Fruit fly (Drosophila melanogaster) whole organism, embryonic: ENCODE results near the gene CG17470.
A peak's percentile ranks its signal among the peaks of the same experiment; 100 is the strongest.

Experiments used
- B-H1 ChIP-seq: fragments of 200-800 bp; sonication (Bioruptor generic); IDR thresholded peaks from 3 replicates; pipeline ENCODE4 v1.3.6; 2022; ENCODE audit warnings: missing biosample characterization, missing genetic modification characterization
- CG10321 ChIP-seq: fragments of 200-800 bp; sonication (Bioruptor generic); IDR thresholded peaks from 2 replicates; pipeline ENCODE4 v1.3.6; 2022; ENCODE audit warnings: missing biosample characterization, missing genetic modification characterization
- CG10462 ChIP-seq: fragments of 200-800 bp; sonication (Bioruptor generic); optimal IDR thresholded peaks from 2 replicates; lab custom pipeline; 2016; ENCODE audit warnings: missing biosample characterization, missing genetic modification characterization
- CG10565 ChIP-seq: fragments of 200-800 bp; sonication (Bioruptor generic); optimal IDR thresholded peaks from 3 replicates; lab custom pipeline; 2016; ENCODE audit warnings: missing biosample characterization, mild to moderate bottlenecking, missing genetic modification characterization
- CG11093 ChIP-seq: fragments of 200-800 bp; sonication (Bioruptor generic); IDR thresholded peaks from 3 replicates; pipeline ENCODE4 v1.3.6; 2022; ENCODE audit warnings: missing biosample characterization, missing genetic modification characterization
- CG11504 ChIP-seq: fragments of 200-800 bp; sonication (Bioruptor generic); optimal IDR thresholded peaks from 3 replicates; lab custom pipeline; 2019; ENCODE audit warnings: missing biosample characterization, mild to moderate bottlenecking, missing genetic modification characterization, moderate library complexity
- CG12236 ChIP-seq: fragments of 200-800 bp; sonication (Bioruptor generic); optimal IDR thresholded peaks from 2 replicates; lab custom pipeline; 2016; ENCODE audit warnings: missing biosample characterization, missing genetic modification characterization
- CG12299 ChIP-seq: fragments of 200-800 bp; sonication (Bioruptor generic); optimal IDR thresholded peaks from 2 replicates; lab custom pipeline; 2018; ENCODE audit warnings: missing biosample characterization, mild to moderate bottlenecking, missing genetic modification characterization
- CG1233 ChIP-seq: fragments of 200-800 bp; sonication (Bioruptor generic); optimal IDR thresholded peaks from 4 replicates; lab custom pipeline; 2018; ENCODE audit warnings: missing biosample characterization, mild to moderate bottlenecking, missing genetic modification characterization
- CG12769 ChIP-seq: fragments of 200-800 bp; sonication (Bioruptor generic); optimal IDR thresholded peaks from 2 replicates; lab custom pipeline; 2019; ENCODE audit warnings: missing biosample characterization, mild to moderate bottlenecking, missing genetic modification characterization, moderate library complexity
- CG14667 ChIP-seq: fragments of 200-800 bp; sonication (Bioruptor generic); IDR thresholded peaks from 2 replicates; pipeline ENCODE4 v1.3.6; 2022; ENCODE audit warnings: missing biosample characterization, missing genetic modification characterization
- CG15269 ChIP-seq: fragments of 200-800 bp; sonication (Bioruptor generic); optimal IDR thresholded peaks from 2 replicates; lab custom pipeline; 2018; ENCODE audit warnings: missing biosample characterization, mild to moderate bottlenecking, missing genetic modification characterization, moderate library complexity
- CG15479 ChIP-seq: fragments of 200-800 bp; sonication (Bioruptor generic); optimal IDR thresholded peaks from 3 replicates; lab custom pipeline; 2019; ENCODE audit warnings: missing biosample characterization, mild to moderate bottlenecking, missing genetic modification characterization, moderate library complexity
- CG1603 ChIP-seq: fragments of 200-800 bp; sonication (Bioruptor generic); optimal IDR thresholded peaks from 2 replicates; lab custom pipeline; 2019; ENCODE audit warnings: missing biosample characterization, mild to moderate bottlenecking, missing genetic modification characterization, moderate library complexity
- CG2120 ChIP-seq: fragments of 200-800 bp; sonication (Bioruptor generic); optimal IDR thresholded peaks from 3 replicates; lab custom pipeline; 2016; ENCODE audit warnings: missing biosample characterization, missing genetic modification characterization
- CG2678 ChIP-seq: fragments of 200-800 bp; sonication (Bioruptor generic); optimal IDR thresholded peaks from 3 replicates; lab custom pipeline; 2019; ENCODE audit warnings: missing biosample characterization, mild to moderate bottlenecking, missing genetic modification characterization, moderate library complexity
- CG2712 ChIP-seq: fragments of 200-800 bp; optimal IDR thresholded peaks from 3 replicates; lab custom pipeline; 2019; ENCODE audit warnings: missing biosample characterization, mild to moderate bottlenecking, missing genetic modification characterization, moderate library complexity
- CG31388 ChIP-seq: fragments of 200-800 bp; sonication (Bioruptor generic); optimal IDR thresholded peaks from 2 replicates; lab custom pipeline; 2016; ENCODE audit warnings: missing biosample characterization, missing genetic modification characterization
- CG32772 ChIP-seq: fragments of 200-800 bp; sonication (Bioruptor generic); IDR thresholded peaks from 2 replicates; pipeline ENCODE4 v1.3.6; 2022; ENCODE audit warnings: missing biosample characterization, missing genetic modification characterization
- CG4404 ChIP-seq: fragments of 200-800 bp; sonication (Bioruptor generic); IDR thresholded peaks from 2 replicates; pipeline ENCODE4 v1.3.6; 2022; ENCODE audit warnings: missing biosample characterization, missing genetic modification characterization
- CG6854 ChIP-seq: fragments of 200-800 bp; sonication (Bioruptor generic); optimal IDR thresholded peaks from 3 replicates; lab custom pipeline; 2017; ENCODE audit warnings: missing biosample characterization, mild to moderate bottlenecking, missing genetic modification characterization
- CG7839 ChIP-seq: fragments of 200-800 bp; sonication (Bioruptor generic); optimal IDR thresholded peaks from 3 replicates; lab custom pipeline; 2018; ENCODE audit warnings: missing biosample characterization, mild to moderate bottlenecking, missing genetic modification characterization, moderate library complexity
- CG8290 ChIP-seq, 3 experiments: fragments of 200-800 bp; sonication (Bioruptor generic); optimal IDR thresholded peaks; 2 replicates each; lab custom pipeline; 2016 to 2019; ENCODE audit warnings: missing biosample characterization in 3 of 3, missing genetic modification characterization in 3 of 3, mild to moderate bottlenecking in 2 of 3, moderate library complexity in 1 of 3
- CG8765 ChIP-seq: fragments of 200-800 bp; sonication (Bioruptor generic); IDR thresholded peaks from 2 replicates; pipeline ENCODE4 v1.3.6; 2022; ENCODE audit warnings: missing biosample characterization, missing genetic modification characterization
- CG9215 ChIP-seq: fragments of 200-800 bp; sonication (Bioruptor generic); IDR thresholded peaks from 2 replicates; pipeline ENCODE4 v1.3.6; 2022; ENCODE audit warnings: missing biosample characterization, missing genetic modification characterization
- Dek ChIP-seq: fragments of 200-800 bp; sonication (Bioruptor generic); optimal IDR thresholded peaks from 3 replicates; lab custom pipeline; 2019; ENCODE audit warnings: missing biosample characterization, mild to moderate bottlenecking, missing genetic modification characterization, moderate library complexity
- Dip3 ChIP-seq: fragments of 200-800 bp; sonication (Bioruptor generic); optimal IDR thresholded peaks from 3 replicates; lab custom pipeline; 2016; ENCODE audit warnings: missing biosample characterization, missing genetic modification characterization
- ERR ChIP-seq: fragments of 200-800 bp; sonication (Bioruptor generic); optimal IDR thresholded peaks from 2 replicates; lab custom pipeline; 2016; ENCODE audit warnings: missing biosample characterization, missing genetic modification characterization
- Ets65A ChIP-seq: fragments of 200-800 bp; sonication (Bioruptor generic); peaks from one replicate; lab custom pipeline; 2016; ENCODE audit warnings: missing biosample characterization, missing genetic modification characterization
- Hr51 ChIP-seq, 2 experiments: fragments of 200-800 bp; sonication (Bioruptor generic); optimal IDR thresholded peaks; 2 replicates in 1 of 2; 3 replicates in 1 of 2; lab custom pipeline; 2016 to 2018; ENCODE audit warnings: missing biosample characterization in 2 of 2, missing genetic modification characterization in 2 of 2, mild to moderate bottlenecking in 1 of 2, moderate library complexity in 1 of 2
- Jarid2 ChIP-seq: fragments of 200-800 bp; sonication (Bioruptor generic); optimal IDR thresholded peaks from 3 replicates; lab custom pipeline; 2017; ENCODE audit warnings: mild to moderate bottlenecking, missing biosample characterization, missing genetic modification reagents, missing genetic modification characterization
- Med ChIP-seq: fragments of 200-800 bp; sonication (Bioruptor generic); peaks from one replicate; lab custom pipeline; 2016; ENCODE audit warnings: missing biosample characterization, missing genetic modification characterization, mild to moderate bottlenecking, inconsistent platforms, moderate library complexity
- Myb ChIP-seq: fragments of 200-800 bp; sonication (Bioruptor generic); optimal IDR thresholded peaks from 2 replicates; lab custom pipeline; 2016; ENCODE audit warnings: missing biosample characterization, missing genetic modification characterization
- Ptx1 ChIP-seq: fragments of 200-800 bp; sonication (Bioruptor generic); IDR thresholded peaks from 2 replicates; pipeline ENCODE4 v1.3.6; 2022; ENCODE audit warnings: missing biosample characterization, missing genetic modification characterization
- Xbp1 ChIP-seq: fragments of 200-800 bp; sonication (Bioruptor generic); optimal IDR thresholded peaks from 3 replicates; lab custom pipeline; 2016; ENCODE audit warnings: missing biosample characterization, mild to moderate bottlenecking, missing genetic modification characterization
- ac ChIP-seq: fragments of 200-800 bp; sonication (Bioruptor generic); optimal IDR thresholded peaks from 3 replicates; lab custom pipeline; 2017; ENCODE audit warnings: missing biosample characterization, mild to moderate bottlenecking, missing genetic modification characterization
- ara ChIP-seq: fragments of 200-800 bp; sonication (Bioruptor generic); IDR thresholded peaks from 2 replicates; pipeline ENCODE4 v1.3.6; 2022; ENCODE audit warnings: missing biosample characterization, missing genetic modification characterization
- dysf ChIP-seq: fragments of 200-800 bp; sonication (Bioruptor generic); IDR thresholded peaks from 3 replicates; pipeline ENCODE4 v1.3.6; 2022; ENCODE audit warnings: missing biosample characterization, missing genetic modification characterization
- gcm2 ChIP-seq: fragments of 200-800 bp; sonication (Bioruptor generic); optimal IDR thresholded peaks from 2 replicates; lab custom pipeline; 2016; ENCODE audit warnings: missing biosample characterization, missing genetic modification characterization
- gem ChIP-seq: fragments of 200-800 bp; sonication (Bioruptor generic); optimal IDR thresholded peaks from 2 replicates; lab custom pipeline; 2019; ENCODE audit warnings: missing biosample characterization, mild to moderate bottlenecking, missing genetic modification characterization, moderate library complexity
- grau ChIP-seq: fragments of 200-800 bp; optimal IDR thresholded peaks from 3 replicates; lab custom pipeline; 2019; ENCODE audit warnings: missing biosample characterization, mild to moderate bottlenecking, missing genetic modification characterization, moderate library complexity
- gsb-n ChIP-seq: fragments of 200-800 bp; sonication (Bioruptor generic); optimal IDR thresholded peaks from 3 replicates; lab custom pipeline; 2018; ENCODE audit warnings: missing biosample characterization, mild to moderate bottlenecking, missing genetic modification characterization
- ken ChIP-seq: fragments of 200-800 bp; sonication (Bioruptor generic); IDR thresholded peaks from 3 replicates; pipeline ENCODE4 v1.3.6; 2022; ENCODE audit warnings: missing biosample characterization, missing genetic modification characterization
- lov ChIP-seq, 2 experiments: fragments of 200-800 bp in 1 of 2; fragments of >200 bp in 1 of 2; sonication (Bioruptor generic) in 1 of 2; IDR thresholded peaks in 1 of 2; optimal IDR thresholded peaks in 1 of 2; 2 replicates in 1 of 2; 3 replicates in 1 of 2; pipeline versions ENCODE4 v1.3.6 to Lab custom; 2017 to 2022; ENCODE audit warnings: missing biosample characterization in 1 of 2, missing genetic modification characterization in 1 of 2
- otp ChIP-seq: fragments of 200-800 bp; sonication (Bioruptor generic); IDR thresholded peaks from 3 replicates; pipeline ENCODE4, ENCODE4 v1.3.6; 2022; ENCODE audit warnings: missing biosample characterization, missing genetic modification characterization
- row ChIP-seq: fragments of 200-800 bp; sonication (Bioruptor generic); IDR thresholded peaks from 3 replicates; pipeline ENCODE4 v1.3.6; 2022; ENCODE audit warnings: missing biosample characterization, missing genetic modification characterization
- sc ChIP-seq, 3 experiments: fragments of >200 bp in 2 of 3; fragments of 200-800 bp in 1 of 3; sonication (Bioruptor generic) in 1 of 3; optimal IDR thresholded peaks; 2 replicates in 2 of 3; 3 replicates in 1 of 3; lab custom pipeline; 2017; ENCODE audit warnings: mild to moderate bottlenecking in 1 of 3, missing biosample characterization in 1 of 3, missing genetic modification characterization in 1 of 3, missing genetic modification reagents in 1 of 3
- vvl ChIP-seq: fragments of 200-800 bp; sonication (Bioruptor generic); IDR thresholded peaks from 2 replicates; pipeline ENCODE4 v1.3.6; 2022; ENCODE audit warnings: missing biosample characterization, missing genetic modification characterization

CG17470 gene

dm6 chr2L:20601282-20601681 is 41.8 kb downstream of the CG17470 start (continued):
- TF ChIP-seq Myb (no peak), gcm2 (GFP tag; lab: Kevin White, UChicago) (no peak), Dek (no peak), ERR (no peak), ara (GFP tag; lab: Robert Waterston, UW) (no peak), CG8290 (GFP tag; optimal IDR thresholded peaks at IDR 0.05; lab: Kevin White, UChicago) (no peak), CG8290 (tag; optimal IDR thresholded peaks at IDR 0.05; lab: Kevin White, UChicago) (no peak), Dip3 (GFP tag; lab: Kevin White, UChicago) (no peak), CG12299 (tag; lab: Kevin White, UChicago) (no peak), CG8765 (GFP tag; lab: Robert Waterston, UW) (no peak), CG31388 (GFP tag; lab: Kevin White, UChicago) (no peak), ken (GFP tag; lab: Robert Waterston, UW) (no peak), ac (no peak), CG1603 (no peak), Med (GFP tag; lab: Kevin White, UChicago) (peak; percentile 6), lov (optimal IDR thresholded peaks at IDR 0.05; lab: Kevin White, UChicago) (no peak), lov (GFP tag; IDR thresholded peaks at IDR 0.05; lab: Robert Waterston, UW) (no peak), CG9215 (0 out of 2 replicates have a peak, but pooled peaks have one; percentile 5), CG11093 (GFP tag; lab: Robert Waterston, UW) (no peak)

dm6 chr2L:20597744-20598143 is 45.3 kb downstream of the CG17470 start:
- TF ChIP-seq CG7839 (tag; lab: Kevin White, UChicago) = peak; percentile 25
- no peak for TF ChIP-seq CG4404
- TF ChIP-seq vvl (GFP tag; lab: Robert Waterston, UW) = 0 out of 2 replicates have a peak, but pooled peaks have one; percentile 10
- peak; percentile 42; the same call in 2 of the 3 replicates for TF ChIP-seq row (GFP tag; lab: Robert Waterston, UW)
- peak; percentile 16 for TF ChIP-seq CG2120 (GFP tag; lab: Kevin White, UChicago)
- peak; percentile 27 for TF ChIP-seq CG1603
- no peak for TF ChIP-seq CG1233 (GFP tag; lab: Kevin White, UChicago)
- peak; percentile 7 for TF ChIP-seq Xbp1 (GFP tag; lab: Kevin White, UChicago)
- no peak for TF ChIP-seq B-H1 (GFP tag; lab: Robert Waterston, UW)
- 0 out of 2 replicates have a peak, but pooled peaks have one; percentile 9 for TF ChIP-seq CG32772
- TF ChIP-seq CG15269 (tag; lab: Kevin White, UChicago) = peak; percentile 14
- TF ChIP-seq Hr51 (GFP tag; optimal IDR thresholded peaks at IDR 0.05; lab: Kevin White, UChicago) = peak in 1 of 2 experiments; percentile 21
- TF ChIP-seq Ptx1 = 0 out of 2 replicates have a peak, but pooled peaks have one; percentile 16
- no peak for TF ChIP-seq sc (optimal IDR thresholded peaks at IDR 0.05; lab: Kevin White, UChicago)
- no peak for TF ChIP-seq sc (GFP tag; optimal IDR thresholded peaks at IDR 0.05; lab: Kevin White, UChicago)
- TF ChIP-seq otp (GFP tag; lab: Robert Waterston, UW) = no peak
- TF ChIP-seq Med (GFP tag; lab: Kevin White, UChicago) = peak; percentile 41
- TF ChIP-seq CG10321 (GFP tag; lab: Robert Waterston, UW) = no peak
- no peak for TF ChIP-seq CG10565 (GFP tag; lab: Kevin White, UChicago)
- peak; percentile 16 for TF ChIP-seq grau (tag; lab: Kevin White, UChicago)
- TF ChIP-seq CG6854 (GFP tag; lab: Kevin White, UChicago) = no peak
- TF ChIP-seq gsb-n (tag; lab: Kevin White, UChicago) = no peak
- no peak for TF ChIP-seq CG2678 (tag; lab: Kevin White, UChicago)
- TF ChIP-seq CG11504 (tag; lab: Kevin White, UChicago) = peak; percentile 33
- TF ChIP-seq CG15479 (GFP tag; lab: Kevin White, UChicago) = no peak
- no peak for TF ChIP-seq CG12236
- TF ChIP-seq CG2712 (tag; lab: Kevin White, UChicago) = no peak
- TF ChIP-seq Ets65A (GFP tag; lab: Kevin White, UChicago) = peak; percentile 73
- 0 out of 3 replicates have a peak, but pooled peaks have one; percentile 11 for TF ChIP-seq dysf (GFP tag; lab: Robert Waterston, UW)
- TF ChIP-seq Jarid2 (GFP tag; lab: Kevin White, UChicago) = no peak
- peak; percentile 9 for TF ChIP-seq CG12769 (tag; lab: Kevin White, UChicago)
- TF ChIP-seq CG10462 (GFP tag; lab: Kevin White, UChicago) = no peak
- peak; percentile 26 for TF ChIP-seq gem
- no peak for TF ChIP-seq CG14667
